Worm (Caenorhabditis elegans): ENCODE measurements around the gene nhr-158.

- no peak for TF ChIP-seq pat-9 (tag; optimal IDR thresholded peaks at IDR 0.05)
- no peak for TF ChIP-seq elt-4 (tag; optimal IDR thresholded peaks at IDR 0.05)
- TF ChIP-seq elt-2 (tag; optimal IDR thresholded peaks at IDR 0.05) = no peak
- no peak for TF ChIP-seq pax-1 (tag; optimal IDR thresholded peaks at IDR 0.05)
- TF ChIP-seq fkh-10 (GFP tag; optimal IDR thresholded peaks at IDR 0.05) = no peak
- TF ChIP-seq ztf-16 (tag; optimal IDR thresholded peaks at IDR 0.05) = no peak
- no peak for TF ChIP-seq nhr-11 (tag; optimal IDR thresholded peaks at IDR 0.05)
Observed at ce11 chrV:3847268-3847667, 26.7 kb downstream of the nhr-158 start, which contains the start of gene nhr-185.
